Worm (Caenorhabditis elegans) whole organism, L3 larva: ENCODE measurements around the gene srlf-27.

Source experiments
- R02D3.7 ChIP-seq: fragments of 150-350 bp; optimal IDR thresholded peaks from 2 replicates; lab custom pipeline; 2014; ENCODE audit warnings: missing biosample characterization, missing genetic modification characterization
- ZK546.5 ChIP-seq: sonication (generic microtip); optimal IDR thresholded peaks from 2 replicates; lab custom pipeline; 2017; ENCODE audit warnings: missing biosample characterization, missing genetic modification characterization
- ama-1 ChIP-seq: fragments of 150-350 bp; optimal IDR thresholded peaks from 2 replicates; lab custom pipeline; 2018
- lin-15B ChIP-seq: fragments of 150-350 bp; optimal IDR thresholded peaks from 2 replicates; lab custom pipeline; 2014; ENCODE audit warnings: missing biosample characterization, missing genetic modification characterization
- nhr-11 ChIP-seq: fragments of 150-350 bp; optimal IDR thresholded peaks from 2 replicates; lab custom pipeline; 2014; ENCODE audit warnings: missing biosample characterization, missing genetic modification characterization
- nhr-12 ChIP-seq: fragments of 150-350 bp; optimal IDR thresholded peaks from 2 replicates; lab custom pipeline; 2014; ENCODE audit warnings: missing biosample characterization, missing genetic modification characterization
- nhr-25 ChIP-seq: sonication (generic microtip); optimal IDR thresholded peaks from 2 replicates; lab custom pipeline; 2017; ENCODE audit warnings: missing biosample characterization, missing genetic modification characterization
- nhr-76 ChIP-seq: fragments of 150-350 bp; sonication (generic microtip); optimal IDR thresholded peaks from 5 replicates; lab custom pipeline; 2014; ENCODE audit warnings: missing biosample characterization, missing genetic modification characterization
- pqm-1 ChIP-seq: fragments of 150-350 bp; optimal IDR thresholded peaks from 2 replicates; lab custom pipeline; 2017; ENCODE audit warnings: missing biosample characterization, missing genetic modification characterization, inconsistent platforms
- zag-1 ChIP-seq: fragments of 150-350 bp; optimal IDR thresholded peaks from 2 replicates; lab custom pipeline; 2014; ENCODE audit warnings: missing biosample characterization, missing genetic modification characterization
- ztf-11 ChIP-seq: fragments of 150-350 bp; optimal IDR thresholded peaks from 2 replicates; lab custom pipeline; 2014; ENCODE audit warnings: missing biosample characterization, missing genetic modification characterization

DNA sequence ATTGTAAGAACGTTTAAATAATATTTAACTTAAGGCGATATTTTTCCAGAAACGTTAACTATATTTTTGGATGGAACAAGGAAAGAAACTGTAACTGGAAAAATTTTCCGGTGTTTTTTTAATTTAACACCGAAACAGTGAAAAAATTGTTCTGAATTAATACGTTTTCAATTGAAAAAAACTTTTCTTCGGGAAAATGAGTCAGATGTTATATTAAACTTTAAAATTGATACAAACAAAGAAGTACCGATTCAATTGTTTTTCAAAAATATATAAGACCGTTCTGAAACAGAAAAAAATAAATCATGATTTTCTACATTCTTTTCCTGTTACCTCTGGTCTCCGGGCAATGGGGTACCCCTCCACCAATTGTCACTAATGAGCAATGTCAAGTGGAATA, 2.7 kb upstream of the srlf-27 start, which contains the start of gene ule-2:
- TF ChIP-seq nhr-11 (tag; lab: Kevin White, UChicago) (no peak), pqm-1 (tag; lab: Kevin White, UChicago) (no peak), R02D3.7 (no peak), ZK546.5 (tag; lab: Kevin White, UChicago) (no peak), nhr-76 (no peak), nhr-25 (tag; lab: Kevin White, UChicago) (no peak), ama-1 (lab: Kevin White, UChicago) (no peak), zag-1 (tag; lab: Kevin White, UChicago) (no peak), ztf-11 (no peak), nhr-12 (no peak), lin-15B (no peak)
